Fruit fly (Drosophila melanogaster) whole organism, wandering third instar larva: ENCODE measurements around the gene Eip74EF.

Experiments
- CG32264 ChIP-seq: fragments of 200-800 bp; sonication (Bioruptor generic); optimal IDR thresholded peaks from 2 replicates; lab custom pipeline; 2016; ENCODE audit warnings: missing biosample characterization, missing genetic modification characterization
- CG9705 ChIP-seq: fragments of 200-800 bp; sonication (Bioruptor generic); optimal IDR thresholded peaks from 2 replicates; lab custom pipeline; 2018; ENCODE audit warnings: missing biosample characterization, mild to moderate bottlenecking, missing genetic modification characterization
- CrebA ChIP-seq: fragments of 200-800 bp; sonication (Bioruptor generic); optimal IDR thresholded peaks from 2 replicates; lab custom pipeline; 2016; ENCODE audit warnings: missing biosample characterization, mild to moderate bottlenecking, missing genetic modification characterization, borderline replicate concordance
- Dfd ChIP-seq: fragments of >200 bp; optimal IDR thresholded peaks from 2 replicates; lab custom pipeline; 2017; ENCODE audit warnings: missing biosample characterization, missing genetic modification characterization
- Dif ChIP-seq: fragments of 200-275, 200-300 bp; sonication (Bioruptor generic); optimal IDR thresholded peaks from 2 replicates; lab custom pipeline; 2018; ENCODE audit warnings: missing biosample characterization, missing genetic modification characterization; ENCODE audit not compliant: partially characterized antibody
- GATAd ChIP-seq: sonication (Bioruptor generic); optimal IDR thresholded peaks from 2 replicates; lab custom pipeline; 2016; ENCODE audit warnings: missing biosample characterization, missing genetic modification characterization
- HLH106 ChIP-seq: fragments of 200-800 bp; optimal IDR thresholded peaks from 3 replicates; lab custom pipeline; 2019; ENCODE audit warnings: missing biosample characterization, mild to moderate bottlenecking, missing genetic modification characterization, moderate library complexity
- Hnf4 ChIP-seq: fragments of 200-800 bp; sonication (Bioruptor generic); optimal IDR thresholded peaks from 2 replicates; lab custom pipeline; 2016; ENCODE audit warnings: missing biosample characterization, mild to moderate bottlenecking, missing genetic modification characterization
- Hr78 ChIP-seq: fragments of >200 bp; optimal IDR thresholded peaks from 2 replicates; lab custom pipeline; 2017; ENCODE audit warnings: missing biosample characterization, missing genetic modification characterization
- Hr83 ChIP-seq: fragments of 200-300 bp; sonication (Bioruptor generic); optimal IDR thresholded peaks from 2 replicates; lab custom pipeline; 2016; ENCODE audit warnings: missing biosample characterization, mild to moderate bottlenecking, missing genetic modification characterization, moderate library complexity; ENCODE audit not compliant: poor library complexity, severe bottlenecking
- Jra ChIP-seq: sonication (Bioruptor generic); optimal IDR thresholded peaks from 2 replicates; lab custom pipeline; 2016; ENCODE audit warnings: missing biosample characterization, missing genetic modification characterization
- Myc ChIP-seq: fragments of >200 bp; optimal IDR thresholded peaks from 2 replicates; lab custom pipeline; 2017
- N ChIP-seq: fragments of >200 bp; optimal IDR thresholded peaks from 2 replicates; lab custom pipeline; 2018; ENCODE audit warnings: missing biosample characterization, missing external identifiers, missing genetic modification characterization
- Rel ChIP-seq, 2 experiments: fragments of 200-800 bp; sonication (Bioruptor generic) in 1 of 2; optimal IDR thresholded peaks; 2 replicates in 1 of 2; 3 replicates in 1 of 2; lab custom pipeline; 2016 to 2019; ENCODE audit warnings: mild to moderate bottlenecking in 2 of 2, missing biosample characterization in 2 of 2, missing genetic modification characterization in 2 of 2, moderate library complexity in 1 of 2
- Sp1 ChIP-seq: fragments of 200-800 bp; sonication (Bioruptor generic); optimal IDR thresholded peaks from 3 replicates; lab custom pipeline; 2019; ENCODE audit warnings: missing biosample characterization, mild to moderate bottlenecking, missing genetic modification characterization, moderate library complexity
- Vsx2 ChIP-seq: fragments of 200-300, 225-300 bp; sonication (Bioruptor generic); optimal IDR thresholded peaks from 2 replicates; lab custom pipeline; 2018; ENCODE audit warnings: missing biosample characterization, missing genetic modification characterization; ENCODE audit not compliant: partially characterized antibody
- br ChIP-seq: fragments of 200-800 bp; sonication (Bioruptor generic); optimal IDR thresholded peaks from 2 replicates; lab custom pipeline; 2016; ENCODE audit warnings: missing biosample characterization, missing genetic modification characterization
- brk ChIP-seq: fragments of 200-800 bp; sonication (Bioruptor generic); optimal IDR thresholded peaks from 2 replicates; lab custom pipeline; 2016; ENCODE audit warnings: missing biosample characterization, mild to moderate bottlenecking, missing genetic modification characterization
- dl ChIP-seq, 2 experiments: fragments of 175-275, 200-275 bp in 1 of 2; fragments of 200-275 bp in 1 of 2; sonication (Bioruptor generic); optimal IDR thresholded peaks; lab custom pipeline; 2018; ENCODE audit warnings: mild to moderate bottlenecking in 2 of 2, missing biosample characterization in 2 of 2, missing genetic modification characterization in 2 of 2, moderate library complexity in 2 of 2; ENCODE audit not compliant: partially characterized antibody in 2 of 2, insufficient read depth in 1 of 2
- dmrt93B ChIP-seq: fragments of 200-800 bp; sonication (Bioruptor generic); optimal IDR thresholded peaks from 2 replicates; lab custom pipeline; 2018; ENCODE audit warnings: missing biosample characterization, mild to moderate bottlenecking, missing genetic modification characterization
- dsf ChIP-seq: sonication (Bioruptor generic); optimal IDR thresholded peaks from 2 replicates; lab custom pipeline; 2016; ENCODE audit warnings: missing biosample characterization, missing genetic modification characterization, borderline replicate concordance
- fru ChIP-seq: fragments of 200-800 bp; sonication (Bioruptor generic); optimal IDR thresholded peaks from 3 replicates; lab custom pipeline; 2016; ENCODE audit warnings: missing biosample characterization, mild to moderate bottlenecking, missing genetic modification characterization
- h ChIP-seq: fragments of 200-800 bp; sonication (Bioruptor generic); optimal IDR thresholded peaks from 3 replicates; lab custom pipeline; 2016; ENCODE audit warnings: missing biosample characterization, mild to moderate bottlenecking, missing genetic modification characterization
- jim ChIP-seq: fragments of 175-275, 200-325 bp; sonication (Bioruptor generic); optimal IDR thresholded peaks from 2 replicates; lab custom pipeline; 2016; ENCODE audit warnings: missing biosample characterization, mild to moderate bottlenecking, missing genetic modification characterization
- lola ChIP-seq: fragments of >200 bp; optimal IDR thresholded peaks from 2 replicates; lab custom pipeline; 2017; ENCODE audit warnings: missing biosample characterization, missing genetic modification characterization
- pan ChIP-seq: fragments of >200 bp; optimal IDR thresholded peaks from 2 replicates; lab custom pipeline; 2017
- rgr ChIP-seq: fragments of 200-800 bp; sonication (Bioruptor generic); optimal IDR thresholded peaks from 3 replicates; lab custom pipeline; 2016; ENCODE audit warnings: missing biosample characterization, mild to moderate bottlenecking, missing genetic modification characterization
- woc ChIP-seq: sonication (Bioruptor generic); optimal IDR thresholded peaks from 2 replicates; lab custom pipeline; 2016; ENCODE audit warnings: missing biosample characterization, mild to moderate bottlenecking, missing genetic modification characterization

Gene Eip74EF

DNA sequence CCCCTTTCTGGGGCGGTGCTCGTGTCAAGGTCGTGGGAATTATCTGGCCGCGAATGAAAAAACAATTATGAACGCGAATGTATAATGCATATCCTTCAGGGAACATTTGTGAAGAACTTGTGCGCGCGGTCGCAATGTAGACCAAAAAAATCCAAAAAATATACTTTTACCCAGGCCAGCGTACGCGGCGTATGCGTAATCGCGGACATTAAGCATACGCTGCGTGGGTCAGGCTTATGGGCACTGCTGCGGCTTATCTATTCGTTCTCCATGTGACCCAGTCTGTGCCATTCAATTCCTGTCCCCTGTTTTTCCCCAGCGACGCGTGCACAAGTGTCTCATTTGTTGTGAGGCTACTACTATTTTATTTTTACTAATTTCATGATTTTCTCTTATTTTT, 80.9 kb downstream of the Eip74EF start:
- TF ChIP-seq Hr78 (GFP tag; lab: Kevin White, UChicago) (no peak), h (GFP tag; lab: Kevin White, UChicago) (no peak), dl (GFP tag; optimal IDR thresholded peaks at IDR 0.05; lab: Kevin White, UChicago; ENCODE audit: insufficient read depth in 1 of 2, partially characterized antibody in 2 of 2) (no peak), dmrt93B (GFP tag; lab: Kevin White, UChicago) (no peak), Dfd (GFP tag; lab: Kevin White, UChicago) (no peak), CG32264 (GFP tag; lab: Kevin White, UChicago) (no peak), Vsx2 (GFP tag; lab: Kevin White, UChicago) (no peak), lola (GFP tag; lab: Kevin White, UChicago) (no peak), woc (GFP tag; lab: Kevin White, UChicago) (no peak), Dif (GFP tag; lab: Kevin White, UChicago) (no peak), brk (GFP tag; lab: Kevin White, UChicago) (no peak), Jra (GFP tag; lab: Kevin White, UChicago) (no peak), fru (GFP tag; lab: Kevin White, UChicago) (no peak), br (GFP tag; lab: Kevin White, UChicago) (no peak), HLH106 (tag; lab: Kevin White, UChicago) (no peak), dsf (no peak), Sp1 (GFP tag; lab: Kevin White, UChicago) (no peak), GATAd (GFP tag; lab: Kevin White, UChicago) (no peak), pan (lab: Kevin White, UChicago) (no peak), N (GFP tag; lab: Kevin White, UChicago) (no peak)

DNA sequence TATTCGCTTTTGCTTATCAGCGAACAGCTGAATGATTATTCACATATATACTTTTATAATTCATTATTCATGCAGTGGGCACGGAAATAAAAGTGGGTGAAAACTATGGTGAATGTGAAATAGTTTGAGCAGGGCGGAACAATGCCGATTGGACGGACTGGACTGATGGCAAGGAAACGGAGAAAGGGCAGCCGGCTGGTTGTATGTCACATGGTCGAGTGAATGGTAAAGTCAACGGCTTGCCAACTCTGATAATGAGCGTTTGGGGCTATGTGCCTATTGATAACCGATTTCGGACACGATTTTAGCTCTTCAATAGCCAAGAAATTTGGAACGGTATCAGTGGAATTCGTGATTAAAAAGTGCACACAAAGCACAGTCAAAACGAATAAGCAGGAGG, 83.4 kb downstream of the Eip74EF start:
- no peak for TF ChIP-seq CrebA (GFP tag; lab: Kevin White, UChicago)
- no peak for TF ChIP-seq Vsx2 (GFP tag; lab: Kevin White, UChicago)
- no peak for TF ChIP-seq Jra (GFP tag; lab: Kevin White, UChicago)
- TF ChIP-seq Hr78 (GFP tag; lab: Kevin White, UChicago), result no peak
- TF ChIP-seq Rel (GFP tag; optimal IDR thresholded peaks at IDR 0.05; lab: Kevin White, UChicago), result no peak
- TF ChIP-seq Rel (tag; optimal IDR thresholded peaks at IDR 0.05; lab: Kevin White, UChicago), result no peak
- no peak for TF ChIP-seq CG32264 (GFP tag; lab: Kevin White, UChicago)
- TF ChIP-seq Hr83 (GFP tag; lab: Kevin White, UChicago), result no peak
- TF ChIP-seq Hnf4 (GFP tag; lab: Kevin White, UChicago), result no peak
- no peak for TF ChIP-seq brk (GFP tag; lab: Kevin White, UChicago)
- TF ChIP-seq HLH106 (tag; lab: Kevin White, UChicago), result no peak
- no peak for TF ChIP-seq rgr (GFP tag; lab: Kevin White, UChicago)
- no peak for TF ChIP-seq Myc (lab: Kevin White, UChicago)
- no peak for TF ChIP-seq dsf
- TF ChIP-seq dmrt93B (GFP tag; lab: Kevin White, UChicago), result no peak
- no peak for TF ChIP-seq GATAd (GFP tag; lab: Kevin White, UChicago)
- no peak for TF ChIP-seq jim (GFP tag; lab: Kevin White, UChicago)
- TF ChIP-seq, all 38 proteins: peak for 0

DNA sequence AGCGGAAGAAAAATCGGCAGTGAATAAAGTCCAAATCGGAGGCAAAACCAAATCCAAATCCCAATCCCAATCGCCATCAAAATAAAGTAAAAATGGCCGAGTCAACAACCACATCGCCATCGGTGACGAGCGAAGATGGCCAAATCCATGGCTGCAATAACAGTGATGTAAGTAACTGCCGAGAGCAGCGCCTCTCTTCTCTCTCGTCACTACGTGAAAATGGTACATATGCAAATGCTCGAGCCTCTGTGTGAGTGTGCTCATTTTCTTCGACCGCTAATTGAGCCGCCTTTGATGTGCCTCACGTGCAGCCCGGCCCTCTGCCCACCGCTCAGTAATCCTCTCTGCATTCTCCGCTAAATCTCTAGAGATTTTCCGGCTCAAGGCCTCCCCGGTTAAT, 84.7 kb downstream of the Eip74EF start:
- TF ChIP-seq dsf (no peak), lola (GFP tag; lab: Kevin White, UChicago) (no peak), fru (GFP tag; lab: Kevin White, UChicago) (no peak), N (GFP tag; lab: Kevin White, UChicago) (no peak), Dif (GFP tag; lab: Kevin White, UChicago) (no peak), dmrt93B (GFP tag; lab: Kevin White, UChicago) (no peak), CG9705 (GFP tag; lab: Kevin White, UChicago) (no peak), Jra (GFP tag; lab: Kevin White, UChicago) (no peak)

DNA sequence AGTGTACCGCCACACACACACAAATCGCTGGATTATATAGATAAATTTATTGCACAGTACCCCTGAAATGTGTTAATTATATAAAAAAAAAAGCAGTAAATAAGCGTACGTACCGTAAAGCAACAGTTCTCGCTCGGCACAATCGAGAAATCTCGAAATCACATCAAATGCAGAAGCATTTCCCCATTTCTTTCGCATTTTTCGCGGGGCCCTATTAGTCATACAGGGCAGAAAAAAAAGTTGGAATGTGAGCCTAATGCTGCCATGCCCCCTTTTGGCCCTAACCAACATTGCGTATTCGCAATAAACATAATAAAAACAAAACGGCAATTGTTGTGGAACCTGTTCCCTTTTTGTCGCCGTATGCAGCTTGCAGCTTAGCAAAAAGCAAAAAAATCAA, 85.4 kb downstream of the Eip74EF start:
- no peak for TF ChIP-seq fru (GFP tag; lab: Kevin White, UChicago)
